Worm (Caenorhabditis elegans): Measurements from ENCODE around the gene xpo-3.

DNA sequence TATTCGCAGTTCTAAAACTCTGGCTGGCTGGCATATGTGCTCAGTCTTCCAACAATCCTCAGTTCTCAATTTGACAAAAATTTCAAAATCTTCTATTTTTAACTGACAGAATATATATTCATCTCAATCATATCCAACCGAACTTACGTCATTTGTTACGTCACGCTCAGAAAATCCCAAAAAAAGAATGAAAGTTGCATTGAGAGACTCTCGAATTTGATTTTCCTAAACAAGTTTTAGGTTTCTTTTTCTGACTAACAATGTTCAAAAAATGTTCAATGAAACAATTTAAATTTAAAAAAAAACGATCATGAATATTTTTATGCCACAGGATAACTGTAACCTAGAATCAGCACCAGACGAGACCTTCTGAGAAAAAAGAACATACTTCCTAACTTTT lies 25.9 kb downstream of the xpo-3 start:
- TF ChIP-seq dao-5 (tag; optimal IDR thresholded peaks at IDR 0.05) (no peak), W03F9.2 (tag; optimal IDR thresholded peaks at IDR 0.05) (no peak), him-1 (tag; optimal IDR thresholded peaks at IDR 0.05) (no peak)

All from whole organism, L4/young adult.